Worm (Caenorhabditis elegans) whole organism, L4/young adult: ENCODE measurements around the gene hpo-30.

ENCODE experiments used
- dao-5 ChIP-seq: sonication (generic microtip); optimal IDR thresholded peaks from 2 replicates; lab custom pipeline; 2016; ENCODE audit warnings: missing genotype, missing genetic modification characterization, moderate library complexity, missing compliant biosample characterization
- him-1 ChIP-seq: sonication (generic microtip); optimal IDR thresholded peaks from 2 replicates; lab custom pipeline; 2016; ENCODE audit warnings: missing genotype, missing genetic modification reagents, missing genetic modification characterization, missing compliant biosample characterization

DNA sequence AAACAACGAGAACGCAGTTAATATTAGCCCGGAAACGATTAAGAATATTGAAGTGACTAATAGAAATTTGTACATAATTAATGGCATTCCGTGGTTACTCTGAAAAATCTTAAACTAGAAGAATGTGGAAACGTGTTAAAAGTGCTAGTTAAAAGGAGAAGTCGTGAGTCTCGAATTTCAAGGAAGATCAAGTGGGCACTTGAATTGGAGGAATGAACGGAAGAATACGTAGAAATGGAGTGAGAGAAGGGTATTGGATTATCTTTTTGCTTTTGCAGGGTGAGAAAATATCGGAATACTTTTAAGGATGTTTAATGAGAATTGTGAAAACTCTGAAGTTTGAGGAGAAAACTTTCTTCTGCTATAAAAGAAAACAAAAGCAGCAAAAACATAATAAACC lies at the start of gene hpo-30:
- no peak for TF ChIP-seq him-1 (tag; lab: Kevin White, UChicago)
- no peak for TF ChIP-seq dao-5
